Fruit fly (Drosophila melanogaster): ENCODE results near the gene CG17672.

The CG17672 gene

dm6 chr3L:13028740-13029139 lies at the start of gene CG17672:
Gene CG17672, plus strand, starts transcription at chr3L:13028962.
- TF ChIP-seq CG3919 (GFP tag; optimal IDR thresholded peaks at IDR 0.05), result peak; percentile 79
- peak; percentile 29; the same call in 1 of the 3 replicates for TF ChIP-seq CG8119 (GFP tag; IDR thresholded peaks at IDR 0.05)
- no peak for TF ChIP-seq Smox (GFP tag; optimal IDR thresholded peaks at IDR 0.05)
- TF ChIP-seq Sox102F (GFP tag; optimal IDR thresholded peaks at IDR 0.05), result peak; percentile 17
- TF ChIP-seq dsx (GFP tag; optimal IDR thresholded peaks at IDR 0.05; ENCODE audit: poor library complexity, severe bottlenecking), result peak; percentile 42
- peak; percentile 9 for TF ChIP-seq CG16779 (tag; optimal IDR thresholded peaks at IDR 0.05)
- peak; percentile 60 for TF ChIP-seq CG1621 (tag; optimal IDR thresholded peaks at IDR 0.05)
- TF ChIP-seq CG10631 (GFP tag; optimal IDR thresholded peaks at IDR 0.05), result no peak
- no peak for TF ChIP-seq CG6276 (GFP tag; optimal IDR thresholded peaks at IDR 0.05)
- TF ChIP-seq eg (GFP tag; IDR thresholded peaks at IDR 0.05), result 0 out of 3 replicates have a peak, but pooled peaks have one; percentile 59
- TF ChIP-seq CG10669 (GFP tag; optimal IDR thresholded peaks at IDR 0.05), result no peak
- TF ChIP-seq CG11902 (GFP tag; optimal IDR thresholded peaks at IDR 0.05), result no peak
- peak; percentile 2 for TF ChIP-seq net (GFP tag; optimal IDR thresholded peaks at IDR 0.05)
- no peak for TF ChIP-seq esn (GFP tag; optimal IDR thresholded peaks at IDR 0.05)
- TF ChIP-seq CG11294 (GFP tag; IDR thresholded peaks at IDR 0.05), result no peak
- peak; percentile 2 for TF ChIP-seq Lpt (GFP tag; optimal IDR thresholded peaks at IDR 0.05)
- TF ChIP-seq Hr39 (GFP tag; optimal IDR thresholded peaks at IDR 0.05), result no peak
- TF ChIP-seq ss (GFP tag; optimal IDR thresholded peaks at IDR 0.05), result peak in 1 of 2 experiments; percentile 40
- TF ChIP-seq Eip75B (GFP tag; optimal IDR thresholded peaks at IDR 0.05), result peak; percentile 6
- TF ChIP-seq Gug (GFP tag; IDR thresholded peaks at IDR 0.05), result no peak
- peak; percentile 54; the same call in 1 of the 3 replicates for TF ChIP-seq CG6163 (GFP tag; IDR thresholded peaks at IDR 0.05)
- TF ChIP-seq topi (GFP tag; optimal IDR thresholded peaks at IDR 0.05), result peak; percentile 6
- peak; percentile 61; the same call in 1 of the 2 replicates for TF ChIP-seq CG15336 (GFP tag; IDR thresholded peaks at IDR 0.05)
- no peak for TF ChIP-seq Sox14 (GFP tag; optimal IDR thresholded peaks at IDR 0.05)
- TF ChIP-seq CG8632 (GFP tag; optimal IDR thresholded peaks at IDR 0.05), result no peak
- TF ChIP-seq vri (GFP tag; optimal IDR thresholded peaks at IDR 0.05), result no peak
- TF ChIP-seq CG32006 (GFP tag; optimal IDR thresholded peaks at IDR 0.05), result no peak
- TF ChIP-seq Met (GFP tag; optimal IDR thresholded peaks at IDR 0.05), result peak; percentile 22
- TF ChIP-seq Eip78C (GFP tag), result peak; percentile 49

DNA sequence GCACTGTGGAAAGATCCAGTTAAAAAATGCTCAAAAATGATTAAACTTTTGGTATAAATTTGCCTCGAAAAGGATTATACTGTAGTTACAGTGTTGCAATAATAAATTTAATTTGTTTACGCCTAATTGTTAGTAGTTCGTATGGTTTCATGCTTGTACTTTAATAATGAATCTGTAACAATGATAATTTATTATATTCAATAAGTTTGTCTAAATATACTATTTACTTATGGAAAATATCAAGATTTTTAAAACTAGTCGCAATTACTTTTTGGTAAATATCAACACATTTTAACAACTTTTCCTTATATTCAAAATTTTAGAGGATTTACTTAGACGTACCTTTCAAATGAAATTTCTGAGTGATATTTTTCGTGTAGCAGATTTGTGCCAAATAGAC lies 33.9 kb upstream of the CG17672 start, which contains the start of gene CG11262:
Gene CG11262, plus strand, starts transcription at position 301 of the 400 bp plus-strand sequence.
- peak; percentile 10 for TF ChIP-seq svp (GFP tag)
- TF ChIP-seq CG6792 (GFP tag; optimal IDR thresholded peaks at IDR 0.05), result no peak

DNA sequence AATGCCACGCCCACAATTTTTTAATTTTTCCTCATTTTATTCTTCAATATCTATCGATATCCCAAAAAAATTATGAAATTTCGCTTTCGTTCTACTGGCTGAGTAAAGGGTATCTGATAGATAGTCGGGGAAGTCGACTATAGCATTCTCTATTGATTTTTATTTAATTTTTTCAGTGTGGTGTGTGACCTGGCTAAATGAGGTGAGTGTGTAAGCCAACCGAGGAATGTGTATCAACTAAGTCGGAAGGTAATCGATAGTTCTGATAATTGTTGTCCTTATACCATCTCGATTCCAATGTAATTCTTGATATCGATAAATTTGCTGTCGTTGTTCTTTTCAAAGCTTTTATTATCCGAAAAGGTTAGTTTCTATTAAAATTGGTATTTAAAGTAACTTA lies 22.3 kb upstream of the CG17672 start, which contains the start of gene CG11263:
Gene CG11263, plus strand, starts transcription at position 328 of the 400 bp plus-strand sequence.
- TF ChIP-seq CG11902 (GFP tag; optimal IDR thresholded peaks at IDR 0.05), result no peak
- peak; percentile 14 for TF ChIP-seq Ets21C (GFP tag; optimal IDR thresholded peaks at IDR 0.05)
- TF ChIP-seq net (GFP tag; optimal IDR thresholded peaks at IDR 0.05), result peak; percentile 50
- TF ChIP-seq esn (GFP tag; optimal IDR thresholded peaks at IDR 0.05), result peak; percentile 32
- no peak for TF ChIP-seq Ets96B (tag; optimal IDR thresholded peaks at IDR 0.05)
- TF ChIP-seq CG10669 (GFP tag; optimal IDR thresholded peaks at IDR 0.05), result no peak
- peak; percentile 48 for TF ChIP-seq Hr39 (GFP tag; optimal IDR thresholded peaks at IDR 0.05)
- TF ChIP-seq fd59A (GFP tag; optimal IDR thresholded peaks at IDR 0.05), result no peak
- TF ChIP-seq achi (GFP tag; optimal IDR thresholded peaks at IDR 0.05), result no peak
- TF ChIP-seq Eip93F (GFP tag; optimal IDR thresholded peaks at IDR 0.05), result no peak
- TF ChIP-seq lz (GFP tag; optimal IDR thresholded peaks at IDR 0.05), result peak; percentile 43
- no peak for TF ChIP-seq CG11294 (GFP tag; IDR thresholded peaks at IDR 0.05)
- TF ChIP-seq Sox14 (GFP tag; optimal IDR thresholded peaks at IDR 0.05), result peak; percentile 31
- TF ChIP-seq CG6276 (GFP tag; optimal IDR thresholded peaks at IDR 0.05), result no peak
- peak; percentile 28 for TF ChIP-seq OdsH (GFP tag; optimal IDR thresholded peaks at IDR 0.05)
- no peak for TF ChIP-seq CG15336 (GFP tag; IDR thresholded peaks at IDR 0.05)
- TF ChIP-seq fd85E (GFP tag; optimal IDR thresholded peaks at IDR 0.05), result no peak
- TF ChIP-seq CG7368 (GFP tag; optimal IDR thresholded peaks at IDR 0.05), result no peak
- no peak for TF ChIP-seq CG9139 (GFP tag; optimal IDR thresholded peaks at IDR 0.05)
- no peak for TF ChIP-seq Blimp-1 (GFP tag; optimal IDR thresholded peaks at IDR 0.05)
- TF ChIP-seq CG8319 (GFP tag; optimal IDR thresholded peaks at IDR 0.05), result no peak
- TF ChIP-seq Lpt (GFP tag; optimal IDR thresholded peaks at IDR 0.05), result peak; percentile 12
- TF ChIP-seq Smox (GFP tag; optimal IDR thresholded peaks at IDR 0.05), result no peak
- no peak for TF ChIP-seq pdm3 (GFP tag; optimal IDR thresholded peaks at IDR 0.05)
- no peak for TF ChIP-seq Gug (GFP tag; IDR thresholded peaks at IDR 0.05)
- TF ChIP-seq CG16779 (tag; optimal IDR thresholded peaks at IDR 0.05), result no peak
- TF ChIP-seq salr (GFP tag; optimal IDR thresholded peaks at IDR 0.05), result no peak
- TF ChIP-seq CG3919 (GFP tag; optimal IDR thresholded peaks at IDR 0.05), result no peak
- no peak for TF ChIP-seq eg (GFP tag; IDR thresholded peaks at IDR 0.05)
- TF ChIP-seq CG32006 (GFP tag; optimal IDR thresholded peaks at IDR 0.05), result no peak
- peak; percentile 21 for TF ChIP-seq CG34406 (GFP tag; optimal IDR thresholded peaks at IDR 0.05)
- TF ChIP-seq CG6808 (GFP tag; optimal IDR thresholded peaks at IDR 0.05), result no peak
